Fruit fly (Drosophila melanogaster): ENCODE data around the gene CG32176.

The CG32176 gene

DNA sequence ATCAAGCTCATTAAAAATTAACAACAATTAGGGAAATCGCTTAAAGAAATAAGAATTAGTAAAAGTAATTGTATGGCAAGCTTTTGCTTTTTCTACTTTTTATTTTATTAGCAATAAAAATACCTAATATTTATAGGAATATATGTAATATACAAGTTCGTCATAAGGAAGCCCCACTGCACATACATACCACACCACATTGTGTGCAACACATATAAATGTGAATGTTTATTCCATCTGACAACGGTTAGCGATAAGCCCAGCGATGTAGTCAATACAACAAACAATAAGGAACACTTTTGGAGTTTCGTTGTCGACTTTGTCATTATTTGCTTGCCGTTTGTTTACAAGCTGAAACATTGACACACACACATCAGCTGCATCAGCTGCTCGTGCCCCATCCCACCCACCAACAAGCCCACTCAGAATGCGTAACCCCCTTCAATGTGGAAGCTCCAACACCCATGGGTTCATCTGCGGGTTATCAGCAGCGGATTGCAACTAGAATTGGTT, 51.7 kb downstream of the CG32176 start:
- no peak for TF ChIP-seq CG17801 (GFP tag; optimal IDR thresholded peaks at IDR 0.05; ENCODE audit: partially characterized antibody)

DNA sequence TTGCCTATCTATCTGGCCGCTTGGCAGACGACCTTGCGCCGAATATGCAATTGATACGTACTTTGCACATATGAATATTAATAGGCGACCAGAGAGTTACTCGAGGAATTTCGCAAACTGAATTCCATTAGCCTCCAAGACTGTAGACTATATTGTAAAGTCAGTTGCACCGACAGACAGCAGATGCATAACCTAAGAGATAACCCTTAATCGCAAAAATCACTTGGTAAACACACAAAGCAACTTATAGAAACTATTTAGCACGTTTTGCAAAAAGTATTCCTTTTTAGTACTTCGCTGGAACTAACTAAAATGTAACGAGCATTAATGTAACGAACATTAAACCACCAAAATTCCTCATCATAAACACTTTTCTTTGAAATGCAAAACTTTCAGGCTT, 52.5 kb downstream of the CG32176 start, which contains the start of gene CG6333:
Gene CG6333 (minus strand): TSS at position 101 of the 400 bp plus-strand sequence.
- TF ChIP-seq CG17801 (GFP tag; optimal IDR thresholded peaks at IDR 0.05; ENCODE audit: partially characterized antibody), result no peak

DNA sequence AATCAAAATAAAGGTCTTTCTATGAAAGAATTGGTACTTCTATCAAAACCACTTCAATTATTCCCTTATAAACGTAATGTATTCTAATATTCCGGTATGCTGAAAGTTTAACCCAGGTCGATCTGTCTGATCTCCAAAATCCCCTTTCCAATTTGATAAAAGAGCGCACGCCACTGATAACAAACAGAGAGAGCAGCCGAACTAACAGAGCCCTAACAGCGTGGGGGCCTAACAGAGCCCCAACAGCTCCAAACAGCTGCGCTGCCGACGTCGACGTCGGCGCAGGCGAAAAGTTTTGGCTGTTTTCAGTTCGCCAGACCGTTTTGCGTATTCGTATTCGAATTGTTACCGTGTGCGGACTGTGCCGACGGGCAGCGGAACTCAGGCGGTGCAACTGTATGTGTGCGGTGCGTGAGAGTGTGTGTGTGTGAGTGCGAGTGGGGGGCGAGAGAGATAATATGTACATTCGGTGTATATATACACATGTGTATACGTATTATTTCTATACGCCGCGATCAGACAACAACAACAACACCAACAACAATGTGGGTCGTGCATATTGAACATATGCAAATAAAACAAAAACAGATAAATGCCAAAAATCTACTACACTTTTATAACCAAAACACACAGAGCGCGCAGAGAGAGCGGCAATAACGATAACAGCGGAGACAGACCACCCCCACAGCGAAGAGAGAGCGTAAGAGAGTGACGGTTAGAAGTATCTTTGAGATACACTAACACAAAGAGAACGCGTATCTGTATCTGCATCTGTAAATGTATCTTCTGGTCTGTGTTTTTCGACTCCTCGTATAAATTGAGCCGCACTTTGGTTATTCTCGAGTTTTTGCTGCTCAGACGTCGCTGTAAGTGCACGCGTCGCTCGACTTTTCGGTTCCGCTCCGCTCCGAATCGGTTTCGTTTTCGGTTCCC, 53.4 kb downstream of the CG32176 start, which contains the start of gene Oatp74D:
Gene Oatp74D (plus strand): TSS at position 325 of the 933 bp plus-strand sequence.
- peak; percentile 67 for TF ChIP-seq CG17801 (GFP tag; optimal IDR thresholded peaks at IDR 0.05; ENCODE audit: partially characterized antibody)

All from ovary, adult (tissue).